Fruit fly (Drosophila melanogaster) whole organism: ENCODE data around the gene vret.

Experiments
- EcR ChIP-seq, 2 experiments: fragments of >200 bp; optimal IDR thresholded peaks; 2 replicates each; lab custom pipeline; 2017; ENCODE audit warnings: missing biosample characterization in 2 of 2, missing genetic modification characterization in 2 of 2, missing genetic modification reagents in 2 of 2
- psq ChIP-seq: fragments of >200 bp; optimal IDR thresholded peaks from 2 replicates; lab custom pipeline; 2017
- usp ChIP-seq: fragments of >200 bp; optimal IDR thresholded peaks from 2 replicates; lab custom pipeline; 2017; ENCODE audit warnings: missing biosample characterization, missing genetic modification characterization, mixed read lengths

DNA sequence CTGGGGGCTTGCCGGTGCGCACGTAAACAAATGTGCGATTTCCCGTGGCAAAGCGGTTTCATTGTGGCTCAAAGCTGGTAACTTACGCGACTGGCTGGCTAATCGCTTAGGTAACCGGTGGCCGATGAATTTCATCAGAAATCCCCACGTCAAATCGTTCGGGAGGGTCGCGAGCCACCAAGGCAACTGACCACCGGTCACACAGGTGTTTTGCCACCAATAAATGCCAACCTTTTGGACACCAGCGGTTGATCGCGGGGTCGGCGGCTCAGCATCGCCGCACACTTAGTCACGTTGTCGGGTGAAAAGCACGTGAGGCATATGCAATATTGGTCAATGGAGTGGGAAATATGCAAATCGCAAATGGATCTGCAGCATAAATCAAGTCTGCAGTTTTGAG lies 31.1 kb upstream of the vret start:
- TF ChIP-seq psq (lab: Kevin White, UChicago) (no peak), usp (no peak), EcR (GFP tag; optimal IDR thresholded peaks at IDR 0.05; lab: Kevin White, UChicago) (no peak)
